Worm (Caenorhabditis elegans) whole organism, L3 larva: ENCODE measurements around the gene srw-113.

Experiments
- R02D3.7 ChIP-seq: fragments of 150-350 bp; optimal IDR thresholded peaks from 2 replicates; lab custom pipeline; 2014; ENCODE audit warnings: missing biosample characterization, missing genetic modification characterization
- ZK546.5 ChIP-seq: sonication (generic microtip); optimal IDR thresholded peaks from 2 replicates; lab custom pipeline; 2017; ENCODE audit warnings: missing biosample characterization, missing genetic modification characterization
- aly-2 ChIP-seq: fragments of 150-350 bp; optimal IDR thresholded peaks from 2 replicates; lab custom pipeline; 2014; ENCODE audit warnings: missing biosample characterization, missing genetic modification characterization
- ama-1 ChIP-seq: fragments of 150-350 bp; optimal IDR thresholded peaks from 2 replicates; lab custom pipeline; 2018
- ceh-28 ChIP-seq: fragments of 150-350 bp; optimal IDR thresholded peaks from 2 replicates; lab custom pipeline; 2014; ENCODE audit warnings: missing biosample characterization, missing genetic modification reagents, missing genetic modification characterization
- ceh-82 ChIP-seq: fragments of 150-350 bp; optimal IDR thresholded peaks from 2 replicates; lab custom pipeline; 2014; ENCODE audit warnings: missing biosample characterization, missing genetic modification characterization
- ceh-9 ChIP-seq: sonication (generic microtip); optimal IDR thresholded peaks from 2 replicates; lab custom pipeline; 2018; ENCODE audit warnings: missing biosample characterization, missing genetic modification characterization
- daf-12 ChIP-seq: fragments of 150-350 bp; optimal IDR thresholded peaks from 2 replicates; lab custom pipeline; 2014; ENCODE audit warnings: missing biosample characterization, missing genetic modification reagents, missing genetic modification characterization
- egl-27 ChIP-seq: sonication (generic microtip); optimal IDR thresholded peaks from 4 replicates; lab custom pipeline; 2017; ENCODE audit warnings: missing biosample characterization, missing genetic modification reagents, missing genetic modification characterization
- elt-2 ChIP-seq: sonication (generic microtip); optimal IDR thresholded peaks from 2 replicates; lab custom pipeline; 2016; ENCODE audit warnings: missing genetic modification reagents, mild to moderate bottlenecking, missing genetic modification characterization, missing compliant biosample characterization
- eor-1 ChIP-seq, 2 experiments: fragments of 150-350 bp; optimal IDR thresholded peaks; 2 replicates each; lab custom pipeline; 2014 to 2018; ENCODE audit warnings: missing biosample characterization in 2 of 2, missing genetic modification characterization in 2 of 2
- fkh-10 ChIP-seq: sonication (generic microtip); optimal IDR thresholded peaks from 2 replicates; lab custom pipeline; 2017; ENCODE audit warnings: missing biosample characterization, missing genetic modification reagents, missing genetic modification characterization
- fos-1 ChIP-seq: fragments of 150-350 bp; optimal IDR thresholded peaks from 2 replicates; lab custom pipeline; 2014; ENCODE audit warnings: missing biosample characterization, missing genetic modification characterization
- hmg-11 ChIP-seq: sonication (generic microtip); optimal IDR thresholded peaks from 2 replicates; lab custom pipeline; 2016; ENCODE audit warnings: missing genetic modification characterization, missing compliant biosample characterization
- jun-1 ChIP-seq: fragments of 150-350 bp; optimal IDR thresholded peaks from 2 replicates; lab custom pipeline; 2014; ENCODE audit warnings: missing biosample characterization, missing genetic modification reagents, missing genetic modification characterization
- lin-15B ChIP-seq: fragments of 150-350 bp; optimal IDR thresholded peaks from 2 replicates; lab custom pipeline; 2014; ENCODE audit warnings: missing biosample characterization, missing genetic modification characterization
- lin-39 ChIP-seq: fragments of 150-350 bp; optimal IDR thresholded peaks from 2 replicates; lab custom pipeline; 2018; ENCODE audit warnings: missing biosample characterization, missing genetic modification reagents, missing genetic modification characterization
- lsy-12 ChIP-seq: sonication (generic microtip); optimal IDR thresholded peaks from 2 replicates; lab custom pipeline; 2016; ENCODE audit warnings: mild to moderate bottlenecking, missing genetic modification characterization, missing compliant biosample characterization
- mml-1 ChIP-seq: fragments of 150-350 bp; sonication (generic microtip); optimal IDR thresholded peaks from 3 replicates; lab custom pipeline; 2014; ENCODE audit warnings: missing biosample characterization, missing genetic modification characterization
- nhr-11 ChIP-seq: fragments of 150-350 bp; optimal IDR thresholded peaks from 2 replicates; lab custom pipeline; 2014; ENCODE audit warnings: missing biosample characterization, missing genetic modification characterization
- nhr-23 ChIP-seq: fragments of 150-350 bp; optimal IDR thresholded peaks from 2 replicates; lab custom pipeline; 2014; ENCODE audit warnings: missing biosample characterization, missing genetic modification reagents, missing genetic modification characterization
- nhr-237 ChIP-seq: fragments of 150-350 bp; optimal IDR thresholded peaks from 2 replicates; lab custom pipeline; 2014; ENCODE audit warnings: missing biosample characterization, missing genetic modification characterization
- nhr-28 ChIP-seq: fragments of 150-350 bp; optimal IDR thresholded peaks from 2 replicates; lab custom pipeline; 2014; ENCODE audit warnings: missing biosample characterization, missing genetic modification characterization
- nhr-43 ChIP-seq: sonication (generic microtip); optimal IDR thresholded peaks from 2 replicates; lab custom pipeline; 2016; ENCODE audit warnings: mild to moderate bottlenecking, missing genetic modification characterization, missing compliant biosample characterization; ENCODE audit not compliant: poor library complexity, severe bottlenecking
- nhr-76 ChIP-seq: fragments of 150-350 bp; sonication (generic microtip); optimal IDR thresholded peaks from 5 replicates; lab custom pipeline; 2014; ENCODE audit warnings: missing biosample characterization, missing genetic modification characterization
- nhr-77 ChIP-seq: fragments of 150-350 bp; optimal IDR thresholded peaks from 2 replicates; lab custom pipeline; 2014; ENCODE audit warnings: missing biosample characterization, missing genetic modification characterization
- pha-4 ChIP-seq: fragments of 150-350 bp; optimal IDR thresholded peaks from 2 replicates; lab custom pipeline; 2014; ENCODE audit warnings: missing biosample characterization, missing genetic modification reagents, missing genetic modification characterization
- pqm-1 ChIP-seq: fragments of 150-350 bp; optimal IDR thresholded peaks from 2 replicates; lab custom pipeline; 2017; ENCODE audit warnings: missing biosample characterization, missing genetic modification characterization, inconsistent platforms
- sea-2 ChIP-seq: fragments of 150-350 bp; sonication (generic microtip); optimal IDR thresholded peaks from 4 replicates; lab custom pipeline; 2014; ENCODE audit warnings: missing biosample characterization, missing genetic modification reagents, missing genetic modification characterization
- snpc-4 ChIP-seq: fragments of 150-350 bp; optimal IDR thresholded peaks from 2 replicates; lab custom pipeline; 2014; ENCODE audit warnings: missing biosample characterization, missing genetic modification characterization
- tbx-2 ChIP-seq: sonication (generic microtip); optimal IDR thresholded peaks from 2 replicates; lab custom pipeline; 2016; ENCODE audit warnings: mild to moderate bottlenecking, missing genetic modification characterization, missing compliant biosample characterization
- unc-39 ChIP-seq: sonication (generic microtip); optimal IDR thresholded peaks from 4 replicates; lab custom pipeline; 2017; ENCODE audit warnings: missing biosample characterization, missing genetic modification characterization
- unc-62 ChIP-seq: fragments of 150-350 bp; sonication (generic microtip); optimal IDR thresholded peaks from 4 replicates; lab custom pipeline; 2014; ENCODE audit warnings: missing biosample characterization, missing genetic modification reagents, missing genetic modification characterization

Gene srw-113

DNA sequence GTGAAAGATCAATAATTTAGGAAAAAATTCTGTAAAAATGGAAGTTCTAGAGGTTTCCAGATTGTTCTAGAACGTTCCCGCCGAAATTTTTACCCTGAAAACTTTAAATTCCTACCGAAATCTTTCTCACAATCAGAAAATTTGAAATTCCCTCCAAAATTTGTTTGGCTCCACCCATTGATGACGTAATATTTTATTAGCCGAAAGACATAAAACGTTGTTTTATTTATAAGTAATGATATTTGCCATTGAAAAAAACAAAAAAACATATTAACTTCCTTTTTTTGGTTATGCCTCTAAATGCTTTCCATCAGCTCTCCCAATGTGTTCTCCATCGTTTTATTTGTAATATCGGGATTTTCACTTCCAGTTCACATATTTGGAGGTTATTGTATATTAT, 2.6 kb upstream of the srw-113 start, which contains the start of gene srh-295:
Gene srh-295 (plus strand): TSS at position 301 of the 400 bp plus-strand sequence.
- TF ChIP-seq lin-39 (no peak), R02D3.7 (no peak), ceh-28 (no peak), lsy-12 (tag; lab: Kevin White, UChicago) (no peak), nhr-237 (tag; lab: Kevin White, UChicago) (no peak), egl-27 (tag; lab: Kevin White, UChicago) (no peak), ZK546.5 (tag; lab: Kevin White, UChicago) (no peak), nhr-28 (no peak), ceh-82 (no peak), snpc-4 (tag; lab: Kevin White, UChicago) (no peak), nhr-77 (tag; lab: Kevin White, UChicago) (no peak), jun-1 (tag; lab: Kevin White, UChicago) (no peak), tbx-2 (tag; lab: Kevin White, UChicago) (no peak), aly-2 (tag; lab: Kevin White, UChicago) (no peak), lin-15B (tag; lab: Kevin White, UChicago) (no peak), pha-4 (no peak), fkh-10 (GFP tag; lab: Kevin White, UChicago) (no peak), unc-62 (GFP tag; lab: Kevin White, UChicago) (no peak), unc-39 (tag; lab: Kevin White, UChicago) (no peak), ama-1 (lab: Kevin White, UChicago) (no peak)

DNA sequence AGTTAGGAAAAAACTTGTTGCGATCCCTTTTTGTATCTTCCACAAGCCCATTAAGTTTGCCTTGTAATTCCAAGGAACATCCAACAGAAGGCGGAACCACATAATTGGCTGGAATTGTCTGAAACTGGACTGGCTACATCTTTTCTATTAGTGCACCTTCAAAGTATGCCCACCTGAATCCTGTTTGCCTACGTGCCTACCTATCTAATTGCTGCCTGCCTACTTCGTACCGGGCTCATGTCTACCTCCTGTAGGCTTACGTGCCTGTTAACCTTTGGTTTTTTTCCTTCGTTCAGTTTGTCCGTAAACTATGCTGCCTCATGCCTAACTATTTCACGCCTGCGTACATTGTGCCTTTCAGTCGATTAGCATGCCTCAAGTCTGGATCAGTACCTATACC, 4.5 kb downstream of the srw-113 start, which contains the start of gene wrt-7:
Gene wrt-7 (minus strand): TSS at position 101 of the 400 bp plus-strand sequence.
- no peak for TF ChIP-seq pha-4
- no peak for TF ChIP-seq fos-1 (tag; lab: Kevin White, UChicago)
- TF ChIP-seq R02D3.7 = no peak
- no peak for TF ChIP-seq hmg-11 (tag; lab: Kevin White, UChicago)

DNA sequence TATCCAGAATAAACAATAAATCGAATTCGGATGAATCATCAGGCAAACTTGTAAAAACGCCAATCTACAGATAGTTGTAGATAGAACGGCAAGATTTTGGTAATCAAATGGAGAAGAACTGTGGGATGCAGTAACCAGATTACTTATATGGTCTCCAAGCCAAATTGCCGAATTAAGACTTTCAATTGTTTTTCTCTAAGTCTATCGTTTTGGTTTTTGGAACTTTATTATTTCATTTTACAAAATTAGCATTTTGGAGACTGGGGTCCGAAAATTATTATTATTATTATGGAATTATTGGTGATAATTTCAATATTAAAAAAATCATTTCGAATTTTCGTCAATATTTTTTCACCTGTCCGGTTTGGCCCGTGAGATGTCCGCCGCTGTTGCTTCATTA, 6.4 kb downstream of the srw-113 start, which contains the start of gene clec-228:
Gene clec-228 (minus strand): TSS at position 101 of the 400 bp plus-strand sequence.
- TF ChIP-seq egl-27 (tag; lab: Kevin White, UChicago) (no peak), pha-4 (no peak), daf-12 (tag; lab: Kevin White, UChicago) (no peak), lin-15B (tag; lab: Kevin White, UChicago) (no peak), pqm-1 (tag; lab: Kevin White, UChicago) (no peak), mml-1 (tag; lab: Kevin White, UChicago) (no peak), R02D3.7 (no peak), ZK546.5 (tag; lab: Kevin White, UChicago) (no peak), nhr-43 (tag; lab: Kevin White, UChicago) (no peak), sea-2 (GFP tag; lab: Kevin White, UChicago) (no peak), fos-1 (tag; lab: Kevin White, UChicago) (no peak), ama-1 (lab: Kevin White, UChicago) (no peak), unc-62 (GFP tag; lab: Kevin White, UChicago) (no peak), hmg-11 (tag; lab: Kevin White, UChicago) (no peak), nhr-23 (tag; lab: Kevin White, UChicago) (no peak), ceh-9 (tag; lab: Kevin White, UChicago) (no peak)

DNA sequence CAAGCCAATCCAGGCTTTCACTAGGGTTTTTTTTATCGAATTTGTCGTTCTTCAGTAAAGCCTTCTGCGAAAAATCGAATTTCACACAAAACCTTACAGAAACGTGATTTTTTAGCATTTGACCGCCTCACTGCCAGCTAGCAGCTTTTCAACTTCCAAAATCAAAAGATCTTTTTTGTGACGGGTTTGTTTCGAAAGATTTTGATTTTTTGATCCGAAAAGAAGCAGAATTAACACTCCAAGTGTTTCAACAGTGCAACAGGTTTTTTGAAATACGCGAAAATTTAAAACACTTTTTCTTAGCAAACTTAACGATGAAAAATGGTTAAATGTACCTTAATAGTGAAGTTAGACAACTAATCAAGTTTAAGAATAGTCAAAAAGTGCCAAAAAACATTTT, 8.5 kb downstream of the srw-113 start, which contains the start of gene clec-229:
Gene clec-229 (minus strand): TSS at position 101 of the 400 bp plus-strand sequence.
- no peak for TF ChIP-seq pha-4
- no peak for TF ChIP-seq lin-15B (tag; lab: Kevin White, UChicago)
- no peak for TF ChIP-seq eor-1 (tag; optimal IDR thresholded peaks at IDR 0.05; lab: Kevin White, UChicago)
- TF ChIP-seq fos-1 (tag; lab: Kevin White, UChicago) = no peak
- no peak for TF ChIP-seq R02D3.7
- no peak for TF ChIP-seq tbx-2 (tag; lab: Kevin White, UChicago)
- TF ChIP-seq daf-12 (tag; lab: Kevin White, UChicago) = no peak
- TF ChIP-seq ZK546.5 (tag; lab: Kevin White, UChicago) = no peak
- TF ChIP-seq nhr-43 (tag; lab: Kevin White, UChicago) = no peak
- TF ChIP-seq nhr-23 (tag; lab: Kevin White, UChicago) = no peak
- no peak for TF ChIP-seq nhr-76 (tag; lab: Kevin White, UChicago)
- TF ChIP-seq nhr-11 (tag; lab: Kevin White, UChicago) = no peak
- no peak for TF ChIP-seq ceh-28
- TF ChIP-seq elt-2 (tag; lab: Kevin White, UChicago) = no peak
- TF ChIP-seq aly-2 (tag; lab: Kevin White, UChicago) = no peak
- TF ChIP-seq nhr-237 (tag; lab: Kevin White, UChicago) = no peak
